Fruit fly (Drosophila melanogaster): ENCODE measurements around the gene CG17734.

CG17734 gene

DNA sequence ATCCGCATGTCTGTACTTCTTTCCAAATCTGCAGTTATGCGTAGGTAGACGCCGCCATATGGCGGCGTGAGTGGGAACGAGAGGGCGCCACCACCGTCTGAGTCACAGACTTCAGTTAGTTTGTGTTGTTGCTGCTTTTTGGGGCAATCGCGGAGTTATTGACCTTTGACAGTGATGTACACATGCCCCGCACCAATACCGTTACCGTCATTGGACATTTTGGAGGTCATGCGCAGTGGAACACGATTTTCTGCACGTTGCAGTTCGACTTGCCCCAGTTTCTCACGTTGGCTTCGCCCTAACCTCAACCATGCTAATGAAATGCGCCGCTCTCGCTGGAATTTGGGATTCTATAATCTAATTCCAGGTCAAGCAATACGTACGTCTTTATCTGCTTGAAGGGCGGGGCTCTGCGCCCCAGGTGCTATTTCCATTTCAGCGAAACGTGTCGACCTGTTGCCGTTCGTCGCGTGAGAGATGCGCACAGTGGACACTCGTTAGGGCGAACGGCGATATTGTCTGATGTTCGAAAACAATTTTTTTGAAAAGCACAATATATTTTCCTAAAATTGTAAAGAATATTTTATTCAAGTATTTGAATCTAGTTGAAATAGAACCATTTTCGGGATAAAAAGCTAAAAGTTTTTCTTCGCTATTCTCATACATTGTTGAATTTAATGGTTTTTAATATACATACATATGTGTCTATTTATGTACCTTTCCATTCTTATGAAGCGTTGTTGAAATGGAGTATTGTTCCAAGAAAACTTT is 32.3 kb downstream of the CG17734 start (continued):
- TF ChIP-seq CG33213 (GFP tag; optimal IDR thresholded peaks at IDR 0.05) (peak; percentile 64), CG7963 (GFP tag; IDR thresholded peaks at IDR 0.05; ENCODE audit: partially characterized antibody) (no peak), cad (GFP tag; optimal IDR thresholded peaks at IDR 0.05) (no peak), lbe (GFP tag; optimal IDR thresholded peaks at IDR 0.05) (peak; percentile 45), CG2678 (tag; optimal IDR thresholded peaks at IDR 0.05) (peak; percentile 76), gem (tag; optimal IDR thresholded peaks at IDR 0.05) (peak; percentile 80), Sry-δ (GFP tag; optimal IDR thresholded peaks at IDR 0.05) (peak; percentile 34), CG12219 (GFP tag; optimal IDR thresholded peaks at IDR 0.05) (peak; percentile 43), CG6854 (GFP tag; optimal IDR thresholded peaks at IDR 0.05) (peak; percentile 9), tna (GFP tag; IDR thresholded peaks at IDR 0.05; ENCODE audit: partially characterized antibody) (no peak), br (optimal IDR thresholded peaks at IDR 0.05) (no peak), CG11504 (tag; optimal IDR thresholded peaks at IDR 0.05) (peak; percentile 73), Tbp (GFP tag; optimal IDR thresholded peaks at IDR 0.05) (no peak), lmd (GFP tag; IDR thresholded peaks at IDR 0.05) (peak; percentile 81), HLH54F (GFP tag; optimal IDR thresholded peaks at IDR 0.05) (peak; percentile 74), pros (GFP tag; optimal IDR thresholded peaks at IDR 0.05) (peak; percentile 34), CG2120 (GFP tag; optimal IDR thresholded peaks at IDR 0.05) (peak; percentile 90), inv (GFP tag; IDR thresholded peaks at IDR 0.05; ENCODE audit: partially characterized antibody) (peak; percentile 32; the same call in 1 of the 2 replicates), CG13287 (GFP tag; IDR thresholded peaks at IDR 0.05; ENCODE audit: partially characterized antibody) (no peak; the same call in 1 of the 2 replicates), CG11456 (GFP tag; IDR thresholded peaks at IDR 0.05) (peak; percentile 86), MESR4 (GFP tag; optimal IDR thresholded peaks at IDR 0.05) (peak; percentile 57), D19A (tag; optimal IDR thresholded peaks at IDR 0.05) (peak; percentile 55), Nf-YC (tag; optimal IDR thresholded peaks at IDR 0.05) (peak; percentile 71), fd64A (GFP tag; optimal IDR thresholded peaks at IDR 0.05) (no peak), CG1792 (GFP tag; optimal IDR thresholded peaks at IDR 0.05) (peak; percentile 64), Abd-B (GFP tag; optimal IDR thresholded peaks at IDR 0.05) (peak; percentile 76), shn (GFP tag; optimal IDR thresholded peaks at IDR 0.05) (peak; percentile 61), sim (GFP tag; IDR thresholded peaks at IDR 0.05) (no peak), CG5245 (GFP tag; optimal IDR thresholded peaks at IDR 0.05) (peak; percentile 45), nerfin-2 (GFP tag; IDR thresholded peaks at IDR 0.05; ENCODE audit: partially characterized antibody) (no peak), C15 (GFP tag; IDR thresholded peaks at IDR 0.05) (peak; percentile 54; the same call in 1 of the 3 replicates), ato (GFP tag; IDR thresholded peaks at IDR 0.05; ENCODE audit: partially characterized antibody) (no peak), CG12744 (GFP tag; optimal IDR thresholded peaks at IDR 0.05) (peak; percentile 64), CG14014 (GFP tag; IDR thresholded peaks at IDR 0.05) (peak; percentile 80), zfh2 (GFP tag; optimal IDR thresholded peaks at IDR 0.05) (peak; percentile 81), sima (GFP tag; optimal IDR thresholded peaks at IDR 0.05) (no peak), Atf-2 (GFP tag; optimal IDR thresholded peaks at IDR 0.05) (peak; percentile 48), Side (GFP tag; optimal IDR thresholded peaks at IDR 0.05) (peak; percentile 53), chm (GFP tag; IDR thresholded peaks at IDR 0.05) (peak; percentile 44; the same call in 1 of the 2 replicates), Lim3 (GFP tag; IDR thresholded peaks at IDR 0.05) (0 out of 2 replicates have a peak, but pooled peaks have one; percentile 7), CG3065 (GFP tag; optimal IDR thresholded peaks at IDR 0.05) (peak; percentile 55), sisA (GFP tag; IDR thresholded peaks at IDR 0.05) (peak; percentile 81), Taf1 (GFP tag; IDR thresholded peaks at IDR 0.05) (no peak; the same call in 1 of the 2 replicates), ap (GFP tag; IDR thresholded peaks at IDR 0.05) (peak; percentile 39; the same call in 1 of the 2 replicates), fd96Cb (tag; optimal IDR thresholded peaks at IDR 0.05) (peak; percentile 59), pho (GFP tag; optimal IDR thresholded peaks at IDR 0.05) (peak; percentile 64), CG7987 (GFP tag; optimal IDR thresholded peaks at IDR 0.05) (peak; percentile 35), Nf-YB (GFP tag; optimal IDR thresholded peaks at IDR 0.05) (peak; percentile 9), CG17612 (GFP tag; IDR thresholded peaks at IDR 0.05) (peak; percentile 76)
